Worm (Caenorhabditis elegans) whole organism, L4 larva: ENCODE measurements around the gene dars-1.

Experiments
- D1046.2 ChIP-seq: fragments of 200-800 bp; sonication (Bioruptor generic); IDR thresholded peaks from 2 replicates; pipeline ENCODE4 v1.3.6; 2022; ENCODE audit warnings: missing genetic modification characterization, missing compliant biosample characterization
- F10B5.3 ChIP-seq: sonication (generic microtip); optimal IDR thresholded peaks from 2 replicates; lab custom pipeline; 2016; ENCODE audit warnings: mild to moderate bottlenecking, missing genetic modification characterization, missing compliant biosample characterization
- F26F4.8 ChIP-seq: fragments of 200-800 bp; sonication (Bioruptor generic); conservative IDR thresholded peaks from 2 replicates; pipeline ENCODE4 v1.3.6; 2022; ENCODE audit warnings: missing genetic modification characterization, missing compliant biosample characterization
- F37D6.2 ChIP-seq: sonication (generic microtip); optimal IDR thresholded peaks from 2 replicates; lab custom pipeline; 2016; ENCODE audit warnings: mild to moderate bottlenecking, missing genetic modification characterization, missing compliant biosample characterization
- Y105C5A.15 ChIP-seq: fragments of 200-800 bp; sonication (Bioruptor generic); IDR thresholded peaks from 2 replicates; pipeline ENCODE4 v1.3.6; 2022; ENCODE audit warnings: missing genetic modification characterization, missing compliant biosample characterization
- Y5F2A.4 ChIP-seq: fragments of 200-800 bp; sonication (Bioruptor generic); optimal IDR thresholded peaks from 2 replicates; lab custom pipeline; 2018; ENCODE audit warnings: mild to moderate bottlenecking, missing genetic modification characterization, missing compliant biosample characterization
- Y75B8A.6 ChIP-seq: fragments of 200-800 bp; sonication (Bioruptor generic); IDR thresholded peaks from 2 replicates; pipeline ENCODE4 v1.3.6; 2022; ENCODE audit warnings: missing genetic modification reagents, missing genetic modification characterization, missing compliant biosample characterization
- ZK337.2 ChIP-seq: fragments of 200-800 bp; sonication (Bioruptor generic); IDR thresholded peaks from 2 replicates; pipeline ENCODE4 v1.3.6; 2022; ENCODE audit warnings: missing genetic modification reagents, missing genetic modification characterization, missing compliant biosample characterization
- ZK546.5 ChIP-seq, 2 experiments: sonication (generic microtip); optimal IDR thresholded peaks; 2 replicates each; lab custom pipeline; 2017; ENCODE audit warnings: missing biosample characterization in 2 of 2, missing genetic modification characterization in 2 of 2
- aly-2 ChIP-seq: sonication (generic microtip); optimal IDR thresholded peaks from 2 replicates; lab custom pipeline; 2018; ENCODE audit warnings: missing biosample characterization, missing genetic modification characterization
- arid-1 ChIP-seq: fragments of 200-800 bp; sonication (Bioruptor generic); conservative IDR thresholded peaks from 2 replicates; pipeline ENCODE4 v1.3.6; 2022; ENCODE audit warnings: missing genetic modification reagents, missing genetic modification characterization, missing compliant biosample characterization
- attf-4 ChIP-seq: sonication (generic microtip); optimal IDR thresholded peaks from 3 replicates; lab custom pipeline; 2017; ENCODE audit warnings: missing biosample characterization, missing genetic modification characterization
- ceh-20 ChIP-seq: fragments of 200-800 bp; sonication (Bioruptor generic); IDR thresholded peaks from 2 replicates; pipeline ENCODE4 v1.3.6; 2022; ENCODE audit warnings: missing genetic modification reagents, missing genetic modification characterization, missing compliant biosample characterization
- daf-12 ChIP-seq: fragments of 150-350 bp; optimal IDR thresholded peaks from 2 replicates; lab custom pipeline; 2014; ENCODE audit warnings: missing biosample characterization, missing genetic modification reagents, missing genetic modification characterization
- daf-19 ChIP-seq: fragments of 200-800 bp; sonication (Bioruptor generic); conservative IDR thresholded peaks from 2 replicates; pipeline ENCODE4 v1.3.6; 2022; ENCODE audit warnings: missing genetic modification characterization, missing compliant biosample characterization
- dmd-6 ChIP-seq: fragments of 200-800 bp; sonication (Bioruptor generic); IDR thresholded peaks from 2 replicates; pipeline ENCODE4 v1.3.6; 2022; ENCODE audit warnings: missing genetic modification reagents, missing genetic modification characterization, missing compliant biosample characterization
- fkh-10 ChIP-seq: fragments of 150-350 bp; optimal IDR thresholded peaks from 2 replicates; lab custom pipeline; 2014; ENCODE audit warnings: missing biosample characterization, missing genetic modification reagents, missing genetic modification characterization
- fos-1 ChIP-seq: fragments of 150-350 bp; optimal IDR thresholded peaks from 2 replicates; lab custom pipeline; 2014; ENCODE audit warnings: missing biosample characterization, missing genetic modification characterization
- gei-8 ChIP-seq: fragments of 200-800 bp; sonication (Bioruptor generic); optimal IDR thresholded peaks from 2 replicates; lab custom pipeline; 2018; ENCODE audit warnings: mild to moderate bottlenecking, missing genetic modification characterization, missing compliant biosample characterization
- hlh-30 ChIP-seq: sonication (generic microtip); optimal IDR thresholded peaks from 2 replicates; lab custom pipeline; 2017; ENCODE audit warnings: antibody characterized with exemption, mild to moderate bottlenecking, missing genetic modification characterization, missing compliant biosample characterization; ENCODE audit not compliant: insufficient read depth
- hmg-1.1 ChIP-seq: fragments of 200-800 bp; sonication (Bioruptor generic); IDR thresholded peaks from 2 replicates; pipeline ENCODE4 v1.3.6; 2022; ENCODE audit warnings: missing genetic modification reagents, missing genetic modification characterization, missing compliant biosample characterization
- lim-7 ChIP-seq: fragments of 200-800 bp; sonication (Bioruptor generic); IDR thresholded peaks from 2 replicates; pipeline ENCODE4 v1.3.6; 2022; ENCODE audit warnings: missing genetic modification characterization, missing compliant biosample characterization
- lin-13 ChIP-seq: fragments of 150-350 bp; optimal IDR thresholded peaks from 2 replicates; lab custom pipeline; 2014; ENCODE audit warnings: missing biosample characterization, missing genetic modification reagents, missing genetic modification characterization
- lin-15B ChIP-seq: fragments of 150-350 bp; sonication (generic microtip); optimal IDR thresholded peaks from 3 replicates; lab custom pipeline; 2014; ENCODE audit warnings: missing biosample characterization, missing genetic modification characterization
- lin-29 ChIP-seq: fragments of 200-800 bp; sonication (Bioruptor generic); IDR thresholded peaks from 2 replicates; pipeline ENCODE4 v1.3.6; 2022; ENCODE audit warnings: missing genetic modification reagents, missing genetic modification characterization, missing compliant biosample characterization
- lin-39 ChIP-seq: fragments of 150-350 bp; optimal IDR thresholded peaks from 2 replicates; lab custom pipeline; 2014; ENCODE audit warnings: missing biosample characterization, missing genetic modification reagents, missing genetic modification characterization
- lir-3 ChIP-seq: sonication (generic microtip); optimal IDR thresholded peaks from 2 replicates; lab custom pipeline; 2016; ENCODE audit warnings: mild to moderate bottlenecking, missing genetic modification characterization, missing compliant biosample characterization
- madf-5 ChIP-seq, 2 experiments: fragments of 200-800 bp; sonication (Bioruptor generic); IDR thresholded peaks; 2 replicates each; pipeline ENCODE4 v1.3.6; 2022; ENCODE audit warnings: missing compliant biosample characterization in 2 of 2, missing genetic modification characterization in 2 of 2
- mdt-29 ChIP-seq: fragments of 200-800 bp; sonication (Bioruptor generic); IDR thresholded peaks from 2 replicates; pipeline ENCODE4 v1.3.6; 2022; ENCODE audit warnings: missing genetic modification reagents, missing genetic modification characterization, missing compliant biosample characterization
- mes-2 ChIP-seq: sonication (generic microtip); optimal IDR thresholded peaks from 2 replicates; lab custom pipeline; 2016; ENCODE audit warnings: missing genotype, mild to moderate bottlenecking, missing genetic modification characterization, missing compliant biosample characterization; ENCODE audit not compliant: poor library complexity, severe bottlenecking
- mxl-2 ChIP-seq: fragments of 200-800 bp; sonication (Bioruptor generic); conservative IDR thresholded peaks from 2 replicates; pipeline ENCODE4 v1.3.6; 2022; ENCODE audit warnings: missing genetic modification reagents, missing genetic modification characterization, missing compliant biosample characterization
- nhr-10 ChIP-seq: fragments of 150-350 bp; optimal IDR thresholded peaks from 2 replicates; lab custom pipeline; 2014; ENCODE audit warnings: missing biosample characterization, missing genetic modification characterization
- nhr-102 ChIP-seq: sonication (generic microtip); optimal IDR thresholded peaks from 2 replicates; lab custom pipeline; 2016; ENCODE audit warnings: mild to moderate bottlenecking, missing genetic modification characterization, moderate library complexity, missing compliant biosample characterization
- nhr-237 ChIP-seq: sonication (generic microtip); optimal IDR thresholded peaks from 2 replicates; lab custom pipeline; 2017; ENCODE audit warnings: missing biosample characterization, missing genetic modification characterization
- nhr-25 ChIP-seq: sonication (generic microtip); optimal IDR thresholded peaks from 2 replicates; lab custom pipeline; 2017; ENCODE audit warnings: missing genetic modification characterization, mild to moderate bottlenecking, missing compliant biosample characterization, antibody characterized with exemption, moderate library complexity, borderline replicate concordance; ENCODE audit not compliant: insufficient read depth
- nhr-41 ChIP-seq: fragments of 200-800 bp; sonication (Bioruptor generic); IDR thresholded peaks from 2 replicates; pipeline ENCODE4 v1.3.6; 2022; ENCODE audit warnings: missing genetic modification reagents, missing genetic modification characterization, missing compliant biosample characterization
- nhr-42 ChIP-seq: fragments of 200-800 bp; sonication (Bioruptor generic); IDR thresholded peaks from 2 replicates; pipeline ENCODE4 v1.3.6; 2022; ENCODE audit warnings: missing genetic modification characterization, missing compliant biosample characterization
- nhr-6 ChIP-seq: fragments of 150-350 bp; optimal IDR thresholded peaks from 2 replicates; lab custom pipeline; 2014; ENCODE audit warnings: missing biosample characterization, missing genetic modification characterization
- pqm-1 ChIP-seq: sonication (generic microtip); optimal IDR thresholded peaks from 2 replicates; lab custom pipeline; 2017; ENCODE audit warnings: missing biosample characterization, missing genetic modification characterization
- rbr-2 ChIP-seq: sonication (generic microtip); optimal IDR thresholded peaks from 2 replicates; lab custom pipeline; 2016; ENCODE audit warnings: missing genotype, missing genetic modification characterization, missing compliant biosample characterization
- sdz-12 ChIP-seq: fragments of 200-800 bp; sonication (Bioruptor generic); optimal IDR thresholded peaks from 2 replicates; lab custom pipeline; 2018; ENCODE audit warnings: mild to moderate bottlenecking, missing genetic modification characterization, missing compliant biosample characterization
- skn-1 ChIP-seq: fragments of 150-350 bp; optimal IDR thresholded peaks from 2 replicates; lab custom pipeline; 2014; ENCODE audit warnings: missing biosample characterization, missing genetic modification characterization
- snpc-1.2 ChIP-seq: fragments of 200-800 bp; sonication (Bioruptor generic); IDR thresholded peaks from 2 replicates; pipeline ENCODE4 v1.3.6; 2022; ENCODE audit warnings: missing genetic modification reagents, missing genetic modification characterization, missing compliant biosample characterization
- spr-3 ChIP-seq: fragments of 200-800 bp; sonication (Bioruptor generic); optimal IDR thresholded peaks from 2 replicates; lab custom pipeline; 2018; ENCODE audit warnings: mild to moderate bottlenecking, missing genetic modification characterization, missing compliant biosample characterization
- tra-1 ChIP-seq: fragments of 200-800 bp; sonication (Bioruptor generic); IDR thresholded peaks from 2 replicates; pipeline ENCODE4 v1.3.6; 2022; ENCODE audit warnings: missing genetic modification reagents, missing genetic modification characterization, missing compliant biosample characterization
- vab-7 ChIP-seq: fragments of 200-800 bp; sonication (Bioruptor generic); IDR thresholded peaks from 2 replicates; pipeline ENCODE4 v1.3.6; 2022; ENCODE audit warnings: missing genetic modification reagents, missing genetic modification characterization, missing compliant biosample characterization
- zfp-2 ChIP-seq: sonication (generic microtip); optimal IDR thresholded peaks from 2 replicates; lab custom pipeline; 2016; ENCODE audit warnings: mild to moderate bottlenecking, missing genetic modification characterization, missing compliant biosample characterization
- zfp-3 ChIP-seq: fragments of 200-800 bp; sonication (Bioruptor generic); conservative IDR thresholded peaks from 2 replicates; pipeline ENCODE4 v1.3.6; 2022; ENCODE audit warnings: missing genetic modification reagents, missing genetic modification characterization, missing compliant biosample characterization
- zip-2 ChIP-seq: fragments of 150-350 bp; optimal IDR thresholded peaks from 2 replicates; lab custom pipeline; 2014; ENCODE audit warnings: missing biosample characterization, missing genetic modification characterization
- ztf-11 ChIP-seq: fragments of 150-350 bp; optimal IDR thresholded peaks from 2 replicates; lab custom pipeline; 2014; ENCODE audit warnings: missing biosample characterization, missing genetic modification characterization

dars-1 gene

ce11 chrIII:9457192-9458103 lies 33.6 kb downstream of the dars-1 start (continued):
- no peak for TF ChIP-seq lin-39
- no peak for TF ChIP-seq spr-3 (GFP tag; lab: Kevin White, UChicago)
- no peak for TF ChIP-seq pqm-1
- no peak for TF ChIP-seq fkh-10
- TF ChIP-seq mdt-29 (GFP tag; lab: Robert Waterston, UW): no peak
- no peak for TF ChIP-seq ceh-20 (GFP tag; lab: Robert Waterston, UW)
- no peak for TF ChIP-seq lim-7 (GFP tag; lab: Robert Waterston, UW)
- no peak for TF ChIP-seq tra-1 (GFP tag; lab: Robert Waterston, UW)
- TF ChIP-seq rbr-2 (tag; lab: Kevin White, UChicago): no peak
- TF ChIP-seq madf-5 (GFP tag; IDR thresholded peaks at IDR 0.05; lab: Robert Waterston, UW): no peak
- no peak for TF ChIP-seq ZK546.5 (tag; optimal IDR thresholded peaks at IDR 0.05; lab: Kevin White, UChicago)
- TF ChIP-seq Y5F2A.4 (GFP tag; lab: Kevin White, UChicago): no peak
- TF ChIP-seq F10B5.3 (tag; lab: Kevin White, UChicago): no peak
- TF ChIP-seq lir-3: no peak
- no peak for TF ChIP-seq gei-8 (GFP tag; lab: Kevin White, UChicago)
- no peak for TF ChIP-seq zfp-3 (GFP tag; lab: Robert Waterston, UW)
- TF ChIP-seq attf-4 (tag; lab: Kevin White, UChicago): no peak
- TF ChIP-seq lin-13 (GFP tag; lab: Kevin White, UChicago): no peak
- TF ChIP-seq daf-12: no peak
- no peak for TF ChIP-seq D1046.2
- TF ChIP-seq vab-7 (GFP tag; lab: Robert Waterston, UW): no peak
- TF ChIP-seq hmg-1.1 (GFP tag; lab: Robert Waterston, UW): peak; percentile 38; the same call in 1 of the 2 replicates
- TF ChIP-seq zfp-2: no peak
- no peak for TF ChIP-seq nhr-6
- no peak for TF ChIP-seq ztf-11 (tag; lab: Kevin White, UChicago)
- no peak for TF ChIP-seq Y105C5A.15
- TF ChIP-seq nhr-237 (tag; lab: Kevin White, UChicago): no peak
- TF ChIP-seq nhr-102 (tag; lab: Kevin White, UChicago): no peak
- TF ChIP-seq F26F4.8 (GFP tag; lab: Robert Waterston, UW): no peak
- no peak for TF ChIP-seq skn-1 (tag; lab: Kevin White, UChicago)
- no peak for TF ChIP-seq snpc-1.2 (GFP tag; lab: Robert Waterston, UW)
- no peak for TF ChIP-seq lin-29 (GFP tag; lab: Robert Waterston, UW)
- TF ChIP-seq mes-2 (tag; lab: Kevin White, UChicago): peak; percentile 19
- no peak for TF ChIP-seq F37D6.2 (tag; lab: Kevin White, UChicago)
- TF ChIP-seq sdz-12 (GFP tag; lab: Kevin White, UChicago): no peak
- no peak for TF ChIP-seq arid-1 (GFP tag; lab: Robert Waterston, UW)
- no peak for TF ChIP-seq ZK337.2 (GFP tag; lab: Robert Waterston, UW)
- TF ChIP-seq mxl-2 (GFP tag; lab: Robert Waterston, UW): no peak
- TF ChIP-seq hlh-30: peak; percentile 57
- no peak for TF ChIP-seq aly-2 (tag; lab: Kevin White, UChicago)
- no peak for TF ChIP-seq nhr-10
- no peak for TF ChIP-seq daf-19 (GFP tag; lab: Robert Waterston, UW)
- no peak for TF ChIP-seq zip-2 (tag; lab: Kevin White, UChicago)
- TF ChIP-seq Y75B8A.6 (GFP tag; lab: Robert Waterston, UW): no peak
- TF ChIP-seq nhr-41: no peak
- TF ChIP-seq nhr-25 (tag; lab: Kevin White, UChicago): no peak
- TF ChIP-seq dmd-6 (GFP tag; lab: Robert Waterston, UW): no peak
- no peak for TF ChIP-seq fos-1 (tag; lab: Kevin White, UChicago)
- TF ChIP-seq nhr-42: no peak
- no peak for TF ChIP-seq lin-15B (tag; lab: Kevin White, UChicago)
